Fruit fly (Drosophila melanogaster): Measurements from ENCODE around the gene Septin2.

Gene Septin2

dm6 chr3R:20594194-20595144 lies 6.3 kb upstream of the Septin2 start (continued):
- TF ChIP-seq CG4318 (GFP tag; optimal IDR thresholded peaks at IDR 0.05) (peak; percentile 82), net (GFP tag; optimal IDR thresholded peaks at IDR 0.05) (peak; percentile 81), Hr38 (GFP tag; optimal IDR thresholded peaks at IDR 0.05) (no peak), CG11762 (GFP tag; optimal IDR thresholded peaks at IDR 0.05; ENCODE audit: insufficient read depth) (peak; percentile 82), svp (GFP tag) (peak; percentile 85), CG11902 (GFP tag; optimal IDR thresholded peaks at IDR 0.05) (peak; percentile 73), Hr39 (GFP tag; optimal IDR thresholded peaks at IDR 0.05) (peak; percentile 49), CG10631 (GFP tag; optimal IDR thresholded peaks at IDR 0.05) (peak; percentile 95), CG6163 (GFP tag; IDR thresholded peaks at IDR 0.05) (peak; percentile 84), Eip75B (GFP tag; optimal IDR thresholded peaks at IDR 0.05) (peak; percentile 72), fkh (GFP tag; optimal IDR thresholded peaks at IDR 0.05) (peak; percentile 73), OdsH (GFP tag; optimal IDR thresholded peaks at IDR 0.05) (peak; percentile 89), CG10669 (GFP tag; optimal IDR thresholded peaks at IDR 0.05) (peak; percentile 85), lz (GFP tag; optimal IDR thresholded peaks at IDR 0.05) (peak; percentile 68), Blimp-1 (GFP tag; optimal IDR thresholded peaks at IDR 0.05) (peak; percentile 90), CG34406 (GFP tag; optimal IDR thresholded peaks at IDR 0.05) (peak; percentile 93), CG11294 (GFP tag; IDR thresholded peaks at IDR 0.05) (peak; percentile 62; the same call in 1 of the 2 replicates), topi (GFP tag; optimal IDR thresholded peaks at IDR 0.05) (peak; percentile 77), CG8319 (GFP tag; optimal IDR thresholded peaks at IDR 0.05) (peak; percentile 59), Met (GFP tag; optimal IDR thresholded peaks at IDR 0.05) (peak; percentile 65), ss (GFP tag; optimal IDR thresholded peaks at IDR 0.05) (peak; percentile 92 to 94), dac (GFP tag; optimal IDR thresholded peaks at IDR 0.05) (peak; percentile 70), Sox102F (GFP tag; optimal IDR thresholded peaks at IDR 0.05) (peak; percentile 65), CG7368 (GFP tag; optimal IDR thresholded peaks at IDR 0.05) (peak; percentile 78), Eip93F (GFP tag; optimal IDR thresholded peaks at IDR 0.05) (peak; percentile 67), Ets21C (GFP tag; optimal IDR thresholded peaks at IDR 0.05) (peak; percentile 31), CG1621 (tag; optimal IDR thresholded peaks at IDR 0.05) (peak; percentile 65), cyc (GFP tag; optimal IDR thresholded peaks at IDR 0.05) (peak; percentile 74), CG32006 (GFP tag; optimal IDR thresholded peaks at IDR 0.05) (peak; percentile 91), Hr4 (GFP tag; optimal IDR thresholded peaks at IDR 0.05) (peak; percentile 63), CG3032 (tag; optimal IDR thresholded peaks at IDR 0.05) (peak; percentile 94), fd85E (GFP tag; optimal IDR thresholded peaks at IDR 0.05) (peak; percentile 69), Ets96B (tag; optimal IDR thresholded peaks at IDR 0.05) (peak; percentile 95), Lpt (GFP tag; optimal IDR thresholded peaks at IDR 0.05) (peak; percentile 91), Sox15 (GFP tag; optimal IDR thresholded peaks at IDR 0.05) (peak; percentile 73), CG6792 (GFP tag; optimal IDR thresholded peaks at IDR 0.05) (peak; percentile 88), salr (GFP tag; optimal IDR thresholded peaks at IDR 0.05) (peak; percentile 35 to 91), CG6276 (GFP tag; optimal IDR thresholded peaks at IDR 0.05) (peak; percentile 69), dsx (GFP tag; optimal IDR thresholded peaks at IDR 0.05; ENCODE audit: poor library complexity, severe bottlenecking) (peak; percentile 93), CG3919 (GFP tag; optimal IDR thresholded peaks at IDR 0.05) (peak; percentile 91), CG16779 (tag; optimal IDR thresholded peaks at IDR 0.05) (peak; percentile 89)
